Worm (Caenorhabditis elegans): ENCODE results near the gene sri-53.
"Not testable (repeated sequence)": the region's sequence is repeated elsewhere in the genome, so short reads cannot be mapped to it uniquely, and the experiment has no call there.

sri-53 gene

DNA sequence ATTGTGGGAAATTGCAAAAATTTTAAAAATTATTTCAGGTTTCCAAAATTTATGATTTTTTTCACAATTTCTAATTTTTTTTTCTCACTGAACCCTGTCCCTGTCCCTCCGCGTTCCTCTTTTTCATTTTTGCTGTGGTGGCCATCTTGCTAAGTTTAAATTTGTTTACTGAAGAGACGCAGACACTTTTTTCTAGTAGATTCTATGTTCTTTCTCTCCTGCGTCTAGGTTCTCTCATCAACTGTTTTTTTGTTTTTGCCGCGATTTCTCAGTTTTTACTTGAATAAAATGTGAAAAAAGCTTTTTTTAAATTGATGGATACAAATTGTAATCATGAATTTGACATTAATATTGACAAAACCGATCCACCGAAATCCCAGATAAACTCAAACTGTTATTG, 6.8 kb upstream of the sri-53 start, which contains the start of gene ZC239.6 (continued):
- TF ChIP-seq lsy-2 (tag; optimal IDR thresholded peaks at IDR 0.05) (peak in 1 of 2 experiments; percentile 61), lin-39 (tag; optimal IDR thresholded peaks at IDR 0.05) (no peak), F13H6.1 (tag; optimal IDR thresholded peaks at IDR 0.05) (no peak), alr-1 (tag; optimal IDR thresholded peaks at IDR 0.05) (no peak), aly-2 (tag; optimal IDR thresholded peaks at IDR 0.05) (no peak), fos-1 (tag; optimal IDR thresholded peaks at IDR 0.05) (peak; percentile 10), egl-27 (tag; optimal IDR thresholded peaks at IDR 0.05) (no peak), unc-39 (tag; optimal IDR thresholded peaks at IDR 0.05) (no peak)

DNA sequence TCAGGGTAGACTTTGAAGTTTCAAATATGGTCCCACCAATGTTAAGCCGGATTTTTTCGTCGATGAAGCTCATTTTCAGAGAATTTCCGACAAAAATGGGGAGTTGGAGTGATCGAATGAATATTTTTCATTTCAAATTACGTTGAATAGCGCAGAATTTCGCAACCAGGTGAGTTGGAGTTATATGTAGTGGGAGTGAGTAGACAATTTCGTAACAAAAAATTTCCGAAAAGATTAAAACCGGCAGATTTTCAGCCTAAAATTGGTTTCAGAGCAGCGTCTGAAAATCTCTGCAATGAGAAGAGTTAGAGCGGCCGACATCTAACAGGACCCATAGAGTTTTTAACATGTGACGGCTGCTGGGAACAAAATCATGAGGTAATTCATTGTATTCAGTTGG, 6.3 kb upstream of the sri-53 start, which contains the start of gene sdz-35:
Gene sdz-35, minus strand, starts transcription at position 101 of the 400 bp plus-strand sequence.
- TF ChIP-seq peb-1 (tag; optimal IDR thresholded peaks at IDR 0.05) (no peak), nhr-12 (tag; optimal IDR thresholded peaks at IDR 0.05) (no peak), lin-11 (tag; optimal IDR thresholded peaks at IDR 0.05) (no peak), unc-39 (tag; optimal IDR thresholded peaks at IDR 0.05) (no peak), nhr-11 (tag; optimal IDR thresholded peaks at IDR 0.05) (no peak), ztf-11 (tag; optimal IDR thresholded peaks at IDR 0.05) (no peak), sma-3 (GFP tag; optimal IDR thresholded peaks at IDR 0.05) (no peak), nhr-10 (tag; optimal IDR thresholded peaks at IDR 0.05) (no peak), nhr-6 (tag; optimal IDR thresholded peaks at IDR 0.05) (no peak), dmd-4 (tag; optimal IDR thresholded peaks at IDR 0.05) (no peak)

DNA sequence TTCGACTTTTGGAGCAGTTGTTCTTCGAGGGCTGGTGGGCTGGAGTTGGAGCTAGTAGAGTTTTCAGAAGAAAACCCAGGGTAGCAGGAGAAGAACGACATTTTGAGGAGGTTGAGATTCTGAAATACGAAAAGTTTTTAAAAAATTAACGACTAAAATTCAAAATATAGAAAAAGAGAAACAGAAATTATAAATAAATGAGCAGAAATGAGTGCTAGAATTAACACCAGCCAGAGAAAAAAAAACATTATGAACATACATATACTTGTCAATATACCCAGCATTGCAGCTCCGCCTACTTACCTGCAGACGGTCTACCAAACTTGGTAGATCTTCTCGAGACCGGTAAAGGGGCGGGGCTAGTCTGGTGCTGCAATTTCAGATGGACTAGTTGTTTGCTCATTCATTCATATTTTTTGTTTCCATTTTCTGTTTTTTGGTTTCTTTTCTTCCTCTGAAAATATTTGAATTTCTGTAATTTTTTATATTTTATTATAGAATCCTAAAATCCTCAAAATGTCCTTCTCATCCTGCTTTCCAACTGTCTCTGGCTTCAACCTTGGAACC, 4.1 kb upstream of the sri-53 start, which contains the start of the genes ZC239.20 and ZC239.21:
Gene ZC239.20, minus strand, starts transcription at position 101 of the 567 bp plus-strand sequence.
Gene ZC239.21, plus strand, starts transcription at position 517 of the 567 bp plus-strand sequence.
- TF ChIP-seq ztf-4 (tag; optimal IDR thresholded peaks at IDR 0.05) = no peak
- no peak for TF ChIP-seq C34F6.9 (tag; optimal IDR thresholded peaks at IDR 0.05)
- TF ChIP-seq ZK546.5 (tag; optimal IDR thresholded peaks at IDR 0.05) = no peak
- TF ChIP-seq sem-4 (tag; optimal IDR thresholded peaks at IDR 0.05) = no peak
- TF ChIP-seq alr-1 (tag; optimal IDR thresholded peaks at IDR 0.05) = no peak
- TF ChIP-seq gmeb-1 (tag; optimal IDR thresholded peaks at IDR 0.05) = no peak
- TF ChIP-seq sma-3 (GFP tag; optimal IDR thresholded peaks at IDR 0.05) = no peak
- no peak for TF ChIP-seq lin-11 (tag; optimal IDR thresholded peaks at IDR 0.05)
- TF ChIP-seq nhr-11 (tag; optimal IDR thresholded peaks at IDR 0.05) = no peak
- TF ChIP-seq ztf-1 (GFP tag; conservative IDR thresholded peaks at IDR 0.05) = no peak
- no peak for TF ChIP-seq nhr-129 (tag; optimal IDR thresholded peaks at IDR 0.05)
- TF ChIP-seq Y55F3AM.14 (GFP tag; optimal IDR thresholded peaks at IDR 0.05) = no peak
- no peak for TF ChIP-seq dmd-4 (tag; optimal IDR thresholded peaks at IDR 0.05)
- no peak for TF ChIP-seq skn-1 (tag; optimal IDR thresholded peaks at IDR 0.05)
- no peak for TF ChIP-seq ceh-16 (tag; optimal IDR thresholded peaks at IDR 0.05)

DNA sequence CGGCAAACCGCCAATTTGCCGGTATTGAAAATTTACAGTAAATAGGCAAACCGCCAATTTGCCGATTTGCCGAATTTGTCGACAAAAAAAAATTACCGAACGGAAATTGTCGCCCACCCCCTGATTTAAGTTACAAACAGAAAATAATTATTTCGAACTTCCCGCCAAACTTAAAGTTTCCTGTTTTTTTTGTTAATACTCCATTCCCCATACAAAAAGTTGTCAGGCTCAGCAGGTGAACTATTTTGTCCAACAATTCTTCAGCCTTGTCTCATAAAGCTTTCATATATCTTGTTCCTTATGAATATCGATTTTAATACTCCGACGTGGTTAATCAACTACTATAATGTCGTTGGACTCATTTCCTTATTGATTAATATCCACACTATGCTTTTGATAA, 996 bp upstream of the sri-53 start, which contains the start of gene sri-50:
Gene sri-50, plus strand, starts transcription at position 301 of the 400 bp plus-strand sequence.
- TF ChIP-seq ama-1 (optimal IDR thresholded peaks at IDR 0.05) (no peak), lin-11 (tag; optimal IDR thresholded peaks at IDR 0.05) (no peak), egl-27 (tag; optimal IDR thresholded peaks at IDR 0.05) (no peak), elt-3 (tag; optimal IDR thresholded peaks at IDR 0.05) (no peak), nhr-21 (tag; optimal IDR thresholded peaks at IDR 0.05) (no peak), ztf-1 (GFP tag; conservative IDR thresholded peaks at IDR 0.05) (no peak), nhr-11 (tag; optimal IDR thresholded peaks at IDR 0.05) (no peak), lin-13 (GFP tag; optimal IDR thresholded peaks at IDR 0.05) (no peak), nhr-25 (tag; optimal IDR thresholded peaks at IDR 0.05) (no peak), snpc-4 (tag; optimal IDR thresholded peaks at IDR 0.05) (no peak), lin-39 (tag; optimal IDR thresholded peaks at IDR 0.05) (no peak), crh-2 (tag; optimal IDR thresholded peaks at IDR 0.05) (no peak), sem-4 (tag; optimal IDR thresholded peaks at IDR 0.05) (no peak), alr-1 (tag; optimal IDR thresholded peaks at IDR 0.05) (no peak), mab-5 (tag; optimal IDR thresholded peaks at IDR 0.05) (no peak), ztf-4 (tag; optimal IDR thresholded peaks at IDR 0.05) (no peak), C34F6.9 (tag; optimal IDR thresholded peaks at IDR 0.05) (no peak), fos-1 (tag; optimal IDR thresholded peaks at IDR 0.05) (no peak)

DNA sequence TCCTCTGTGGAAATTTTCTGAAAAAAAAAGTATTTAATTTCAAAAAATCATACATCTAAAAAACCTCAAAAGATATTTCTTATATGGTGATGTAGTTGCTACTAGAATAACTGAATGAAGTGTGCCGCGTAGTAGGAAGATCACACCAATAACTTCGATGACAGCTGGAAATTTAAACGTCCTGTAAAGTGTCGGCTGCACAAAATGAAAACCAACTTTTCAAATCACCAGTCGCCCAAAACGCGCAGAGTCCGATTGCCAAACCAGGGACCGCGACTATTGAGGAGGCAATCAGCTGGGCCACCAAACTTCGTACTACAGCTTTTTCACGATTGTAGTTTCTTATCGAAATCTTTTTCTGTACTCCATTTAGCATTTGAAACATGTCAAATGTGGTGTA, 1.2 kb downstream of the sri-53 start, which contains the start of gene sri-48:
Gene sri-48, minus strand, starts transcription at position 101 of the 400 bp plus-strand sequence.
- not testable (repeated sequence) for TF ChIP-seq nhr-237, dmd-4, nhr-21 (tag; optimal IDR thresholded peaks at IDR 0.05)

Measured in whole organism, L2 larva.